Worm (Caenorhabditis elegans) whole organism, early embryonic: Measurements from ENCODE around the gene rpac-19.

Source experiments
- aly-1 ChIP-seq: sonication (generic microtip); optimal IDR thresholded peaks from 2 replicates; lab custom pipeline; 2016; ENCODE audit warnings: missing genetic modification characterization, missing compliant biosample characterization
- ama-1 ChIP-seq: fragments of 150-350 bp; optimal IDR thresholded peaks from 2 replicates; lab custom pipeline; 2014
- ceh-13 ChIP-seq: fragments of 200-800 bp; sonication (Bioruptor generic); optimal IDR thresholded peaks from 2 replicates; lab custom pipeline; 2018; ENCODE audit warnings: mild to moderate bottlenecking, missing genetic modification characterization, missing compliant biosample characterization
- ceh-36 ChIP-seq: sonication (generic microtip); optimal IDR thresholded peaks from 2 replicates; lab custom pipeline; 2016; ENCODE audit warnings: missing genetic modification characterization, inconsistent platforms, missing compliant biosample characterization
- flt-1 ChIP-seq: fragments of 200-800 bp; sonication (Bioruptor generic); IDR thresholded peaks from 2 replicates; pipeline ENCODE4 v1.3.6; 2022; ENCODE audit warnings: missing genetic modification characterization, missing compliant biosample characterization
- hmbx-1 ChIP-seq: sonication (generic microtip); optimal IDR thresholded peaks from 2 replicates; lab custom pipeline; 2016; ENCODE audit warnings: mild to moderate bottlenecking, missing genetic modification characterization, missing compliant biosample characterization
- hmg-4 ChIP-seq: fragments of 200-800 bp; sonication (Bioruptor generic); optimal IDR thresholded peaks from 2 replicates; lab custom pipeline; 2018; ENCODE audit warnings: mild to moderate bottlenecking, missing genetic modification characterization, missing compliant biosample characterization
- hnd-1 ChIP-seq: sonication (generic microtip); optimal IDR thresholded peaks from 2 replicates; lab custom pipeline; 2016; ENCODE audit warnings: missing genetic modification characterization, missing compliant biosample characterization
- pes-1 ChIP-seq: fragments of 200-800 bp; sonication (Bioruptor generic); IDR thresholded peaks from 2 replicates; pipeline ENCODE4 v1.3.6; 2022; ENCODE audit warnings: missing genetic modification reagents, missing genetic modification characterization, missing compliant biosample characterization
- scrt-1 ChIP-seq: fragments of 200-800 bp; sonication (Bioruptor generic); IDR thresholded peaks from 2 replicates; pipeline ENCODE4 v1.3.6; 2022; ENCODE audit warnings: missing genetic modification characterization, missing compliant biosample characterization
- sea-1 ChIP-seq: fragments of 200-800 bp; sonication (Bioruptor generic); conservative IDR thresholded peaks from 2 replicates; pipeline ENCODE4 v1.3.6; 2022; ENCODE audit warnings: missing genetic modification characterization, missing compliant biosample characterization
- tbx-11 ChIP-seq: fragments of 200-800 bp; sonication (Bioruptor generic); IDR thresholded peaks from 2 replicates; pipeline ENCODE4 v1.3.6; 2022; ENCODE audit warnings: missing genetic modification characterization, missing compliant biosample characterization
- tra-4 ChIP-seq: sonication (generic microtip); optimal IDR thresholded peaks from 2 replicates; lab custom pipeline; 2017; ENCODE audit warnings: missing genetic modification characterization, missing compliant biosample characterization

ce11 chrIII:9616426-9616825 is 13.3 kb downstream of the rpac-19 start, which contains the start of gene hcp-3:
- TF ChIP-seq ama-1 (lab: Kevin White, UChicago) (no peak), hmbx-1 (tag; lab: Kevin White, UChicago) (no peak), scrt-1 (GFP tag; lab: Robert Waterston, UW) (no peak), ceh-36 (tag; lab: Kevin White, UChicago) (no peak), tbx-11 (GFP tag; lab: Robert Waterston, UW) (no peak), sea-1 (GFP tag; lab: Robert Waterston, UW) (no peak), hmg-4 (GFP tag; lab: Kevin White, UChicago) (no peak), tra-4 (no peak), pes-1 (GFP tag; lab: Robert Waterston, UW) (no peak), ceh-13 (GFP tag; lab: Kevin White, UChicago) (no peak), flt-1 (GFP tag; lab: Robert Waterston, UW) (no peak), hnd-1 (tag; lab: Kevin White, UChicago) (no peak), aly-1 (no peak)
